Comparison of ENCODE assay signal across 1 worm cellular context in the genomic region with DNA sequence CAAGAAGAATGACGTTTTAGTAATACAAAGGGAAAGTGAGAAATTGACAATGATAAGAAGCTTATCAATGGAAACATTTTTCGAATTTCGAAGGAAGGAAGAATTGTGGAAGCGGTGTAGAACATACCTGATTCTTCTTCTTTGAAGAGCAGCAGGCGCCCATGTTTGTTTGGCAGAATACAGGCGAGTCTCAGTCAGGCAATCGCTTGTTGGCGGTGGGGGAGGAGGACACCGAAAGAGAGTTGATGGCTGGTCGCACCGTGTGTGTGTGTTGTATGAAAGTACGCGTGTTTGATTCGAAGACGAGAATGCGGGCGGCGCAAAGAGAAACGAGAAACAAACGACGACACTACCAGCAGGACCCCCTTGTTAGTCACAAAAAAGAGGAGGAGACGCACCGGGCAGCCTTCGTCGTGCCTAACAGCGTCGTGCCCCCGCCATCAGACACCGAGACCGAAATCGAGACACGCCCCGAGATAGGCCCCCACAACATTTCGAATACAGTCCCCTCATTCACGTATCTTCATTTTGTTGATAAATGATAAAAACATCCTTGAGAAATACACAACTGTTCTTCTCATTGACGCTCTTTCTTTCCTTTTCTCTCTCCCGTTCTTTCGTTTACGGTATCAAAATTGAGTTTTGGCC.
A peak's percentile ranks its signal among the peaks of the same experiment; 100 is the strongest.
TF ChIP-seq lines count a peak whose summit lies in the region.

A gene (minus strand): TSS at position 266 of the 648 bp plus-strand sequence.

TF ChIP-seq in whole organism, L4 larva, 104 proteins besides CTCF, POLR2A, EP300 and RAD21 (continued from another document):
- peak; percentile 16 for TF ChIP-seq mes-2 (tag; optimal IDR thresholded peaks at IDR 0.05; lab: Kevin White, UChicago; ENCODE audit: poor library complexity, severe bottlenecking)
- peak; percentile 94 for TF ChIP-seq mxl-3 (GFP tag; optimal IDR thresholded peaks at IDR 0.05; lab: Kevin White, UChicago)
- TF ChIP-seq zag-1 (tag; optimal IDR thresholded peaks at IDR 0.05; lab: Kevin White, UChicago): no peak
- TF ChIP-seq unc-62 (GFP tag; optimal IDR thresholded peaks at IDR 0.05 in 1 of 2; lab: Kevin White, UChicago): peak in 1 of 2 experiments; percentile 88
- no peak for TF ChIP-seq unc-62 (tag; optimal IDR thresholded peaks at IDR 0.05; lab: Kevin White, UChicago)
- no peak for TF ChIP-seq T20F7.1 (GFP tag; optimal IDR thresholded peaks at IDR 0.05; lab: Kevin White, UChicago)
- TF ChIP-seq nhr-6 (tag; optimal IDR thresholded peaks at IDR 0.05; lab: Kevin White, UChicago): no peak
- TF ChIP-seq nhr-111 (GFP tag; optimal IDR thresholded peaks at IDR 0.05; lab: Kevin White, UChicago): no peak
- no peak for TF ChIP-seq Y48G9A.11 (GFP tag; IDR thresholded peaks at IDR 0.05; lab: Robert Waterston, UW)
- peak; percentile 24 for TF ChIP-seq nhr-77 (tag; optimal IDR thresholded peaks at IDR 0.05; lab: Kevin White, UChicago)
- TF ChIP-seq sdz-12 (GFP tag; optimal IDR thresholded peaks at IDR 0.05; lab: Kevin White, UChicago): no peak
- no peak for TF ChIP-seq mxl-2 (GFP tag; conservative IDR thresholded peaks at IDR 0.05; lab: Robert Waterston, UW)
- TF ChIP-seq egl-43 (GFP tag; IDR thresholded peaks at IDR 0.05; lab: Robert Waterston, UW): peak; percentile 35; the same call in 1 of the 2 replicates
- TF ChIP-seq dpl-1 (GFP tag; optimal IDR thresholded peaks at IDR 0.05; lab: Kevin White, UChicago): peak; percentile 4
- TF ChIP-seq Y75B8A.6 (GFP tag; IDR thresholded peaks at IDR 0.05; lab: Robert Waterston, UW): no peak
- TF ChIP-seq nhr-28 (tag; optimal IDR thresholded peaks at IDR 0.05; lab: Kevin White, UChicago): peak; percentile 9
- 0 out of 2 replicates have a peak, but pooled peaks have one; percentile 15 for TF ChIP-seq ctbp-1 (GFP tag; IDR thresholded peaks at IDR 0.05; lab: Robert Waterston, UW)
- no peak for TF ChIP-seq tra-1 (GFP tag; IDR thresholded peaks at IDR 0.05; lab: Robert Waterston, UW)
- TF ChIP-seq lin-1 (GFP tag; IDR thresholded peaks at IDR 0.05; lab: Robert Waterston, UW): peak; percentile 47; the same call in 1 of the 2 replicates
- no peak for TF ChIP-seq spr-1 (tag; optimal IDR thresholded peaks at IDR 0.05; lab: Kevin White, UChicago)
- TF ChIP-seq rbr-2 (tag; optimal IDR thresholded peaks at IDR 0.05; lab: Kevin White, UChicago): peak; percentile 45
- no peak for TF ChIP-seq lin-39 (tag; optimal IDR thresholded peaks at IDR 0.05; lab: Kevin White, UChicago)
- no peak for TF ChIP-seq daf-12 (tag; optimal IDR thresholded peaks at IDR 0.05; lab: Kevin White, UChicago)
- TF ChIP-seq daf-16 (GFP tag; optimal IDR thresholded peaks at IDR 0.05; lab: Kevin White, UChicago): no peak
- TF ChIP-seq daf-16 (tag; optimal IDR thresholded peaks at IDR 0.05; lab: Kevin White, UChicago): peak; percentile 64
- no peak for TF ChIP-seq ceh-82 (tag; optimal IDR thresholded peaks at IDR 0.05; lab: Kevin White, UChicago)
- no peak for TF ChIP-seq nhr-102 (tag; optimal IDR thresholded peaks at IDR 0.05; lab: Kevin White, UChicago)
